Fruit fly (Drosophila melanogaster): ENCODE data around the gene tbrd-1.

Gene tbrd-1

DNA sequence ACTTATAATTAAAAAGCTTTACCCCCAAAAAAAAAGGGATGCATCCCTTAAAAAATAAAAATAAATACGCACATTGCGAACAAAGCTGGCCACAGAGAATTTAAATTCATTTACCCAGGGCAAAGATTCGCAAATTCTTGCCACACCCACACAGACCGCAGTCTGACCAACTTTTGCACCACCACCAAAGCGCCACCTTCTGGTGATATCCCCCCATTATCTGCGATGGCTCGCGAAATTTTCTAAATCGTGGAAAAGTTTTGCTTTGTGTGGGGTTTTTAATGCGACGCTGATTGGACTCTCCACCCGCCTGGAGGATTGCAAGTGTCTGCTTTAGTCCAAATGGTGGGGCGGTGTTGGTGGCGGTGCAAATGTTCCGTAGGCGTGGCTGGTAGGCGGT is 6.7 kb upstream of the tbrd-1 start:
- TF ChIP-seq Ets96B (tag; optimal IDR thresholded peaks at IDR 0.05) (no peak), Sox15 (GFP tag; optimal IDR thresholded peaks at IDR 0.05) (no peak), fkh (GFP tag; optimal IDR thresholded peaks at IDR 0.05) (no peak)

DNA sequence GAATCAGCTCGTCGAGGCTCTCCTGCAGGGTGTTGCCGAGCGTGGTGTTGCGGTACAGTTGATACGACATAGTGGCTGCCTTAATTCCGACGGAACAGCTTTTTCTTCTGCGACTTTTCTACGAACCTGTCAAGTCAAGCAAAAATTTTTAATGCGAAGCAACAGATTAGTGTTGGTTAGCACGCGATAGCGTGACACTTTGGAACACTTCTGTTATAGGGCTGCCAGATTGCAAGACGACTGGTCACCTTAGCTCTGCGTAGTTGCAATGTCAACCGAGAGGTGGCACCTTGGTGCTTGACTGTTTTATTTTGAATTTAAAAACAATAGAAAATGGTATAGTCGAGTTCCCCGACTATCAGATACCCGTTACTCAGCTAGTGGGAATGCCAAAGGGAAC is 2.5 kb downstream of the tbrd-1 start, which contains the start of gene TfIIA-S:
Gene TfIIA-S (minus strand): TSS at position 175 of the 400 bp plus-strand sequence.
- TF ChIP-seq dsx (GFP tag; optimal IDR thresholded peaks at IDR 0.05; ENCODE audit: poor library complexity, severe bottlenecking), result no peak
- peak; percentile 59 for TF ChIP-seq Eip78C (GFP tag)
- no peak for TF ChIP-seq fkh (GFP tag; optimal IDR thresholded peaks at IDR 0.05)
- TF ChIP-seq achi (GFP tag; optimal IDR thresholded peaks at IDR 0.05), result peak; percentile 64
- TF ChIP-seq CG6854 (GFP tag; optimal IDR thresholded peaks at IDR 0.05), result peak; percentile 29
- peak; percentile 71 for TF ChIP-seq esn (GFP tag; optimal IDR thresholded peaks at IDR 0.05)
- no peak for TF ChIP-seq CG4318 (GFP tag; optimal IDR thresholded peaks at IDR 0.05)
- peak in 1 of 2 experiments; percentile 34 for TF ChIP-seq salr (GFP tag; optimal IDR thresholded peaks at IDR 0.05)
- TF ChIP-seq Met (GFP tag; optimal IDR thresholded peaks at IDR 0.05), result no peak
- TF ChIP-seq CG8632 (GFP tag; optimal IDR thresholded peaks at IDR 0.05), result no peak
- TF ChIP-seq CG8119 (GFP tag; IDR thresholded peaks at IDR 0.05), result no peak
- peak; percentile 74 for TF ChIP-seq cyc (GFP tag; optimal IDR thresholded peaks at IDR 0.05)
- peak; percentile 63 for TF ChIP-seq Hr39 (GFP tag; optimal IDR thresholded peaks at IDR 0.05)
- TF ChIP-seq Blimp-1 (GFP tag; optimal IDR thresholded peaks at IDR 0.05), result no peak
- no peak for TF ChIP-seq CG8319 (GFP tag; optimal IDR thresholded peaks at IDR 0.05)
- peak in 1 of 2 experiments; percentile 25 for TF ChIP-seq ss (GFP tag; optimal IDR thresholded peaks at IDR 0.05)
- TF ChIP-seq Sox15 (GFP tag; optimal IDR thresholded peaks at IDR 0.05), result peak; percentile 27
- TF ChIP-seq spab (GFP tag; optimal IDR thresholded peaks at IDR 0.05), result no peak
- TF ChIP-seq CG10631 (GFP tag; optimal IDR thresholded peaks at IDR 0.05), result peak; percentile 55
- TF ChIP-seq Gug (GFP tag; IDR thresholded peaks at IDR 0.05), result no peak
- TF ChIP-seq lz (GFP tag; optimal IDR thresholded peaks at IDR 0.05), result peak; percentile 71
- no peak for TF ChIP-seq Lpt (GFP tag; optimal IDR thresholded peaks at IDR 0.05)
- no peak for TF ChIP-seq dac (GFP tag; optimal IDR thresholded peaks at IDR 0.05)
- TF ChIP-seq CG11902 (GFP tag; optimal IDR thresholded peaks at IDR 0.05), result peak; percentile 51
- TF ChIP-seq fd85E (GFP tag; optimal IDR thresholded peaks at IDR 0.05), result no peak
- TF ChIP-seq CG6808 (GFP tag; optimal IDR thresholded peaks at IDR 0.05), result no peak
- peak; percentile 56 for TF ChIP-seq Ets21C (GFP tag; optimal IDR thresholded peaks at IDR 0.05)
- peak; percentile 82 for TF ChIP-seq CG31627 (GFP tag; optimal IDR thresholded peaks at IDR 0.05)
- no peak for TF ChIP-seq CG11294 (GFP tag; IDR thresholded peaks at IDR 0.05)
- TF ChIP-seq pdm3 (GFP tag; optimal IDR thresholded peaks at IDR 0.05), result no peak
- no peak for TF ChIP-seq Smox (GFP tag; optimal IDR thresholded peaks at IDR 0.05)
- TF ChIP-seq CG16779 (tag; optimal IDR thresholded peaks at IDR 0.05), result no peak
- no peak for TF ChIP-seq CG3032 (tag; optimal IDR thresholded peaks at IDR 0.05)
- TF ChIP-seq CG34406 (GFP tag; optimal IDR thresholded peaks at IDR 0.05), result no peak
- TF ChIP-seq net (GFP tag; optimal IDR thresholded peaks at IDR 0.05), result no peak
- TF ChIP-seq topi (GFP tag; optimal IDR thresholded peaks at IDR 0.05), result no peak
- TF ChIP-seq Eip75B (GFP tag; optimal IDR thresholded peaks at IDR 0.05), result no peak
- TF ChIP-seq svp (GFP tag), result no peak
- TF ChIP-seq CG3919 (GFP tag; optimal IDR thresholded peaks at IDR 0.05), result peak; percentile 71
- TF ChIP-seq CG1621 (tag; optimal IDR thresholded peaks at IDR 0.05), result peak; percentile 65
- peak; percentile 23 for TF ChIP-seq CG6792 (GFP tag; optimal IDR thresholded peaks at IDR 0.05)
- TF ChIP-seq Hr38 (GFP tag; optimal IDR thresholded peaks at IDR 0.05), result no peak
- no peak for TF ChIP-seq acj6 (GFP tag; optimal IDR thresholded peaks at IDR 0.05)
- TF ChIP-seq Sox14 (GFP tag; optimal IDR thresholded peaks at IDR 0.05), result peak; percentile 57
- no peak for TF ChIP-seq CG10669 (GFP tag; optimal IDR thresholded peaks at IDR 0.05)
- no peak for TF ChIP-seq fd59A (GFP tag; optimal IDR thresholded peaks at IDR 0.05)
- TF ChIP-seq CG32006 (GFP tag; optimal IDR thresholded peaks at IDR 0.05), result no peak
- no peak for TF ChIP-seq CG15336 (GFP tag; IDR thresholded peaks at IDR 0.05)
- no peak for TF ChIP-seq CG11762 (GFP tag; optimal IDR thresholded peaks at IDR 0.05; ENCODE audit: insufficient read depth)

Data from whole organism, prepupa.